Worm (Caenorhabditis elegans) whole organism, young adult: Measurements from ENCODE around the gene Y39A1C.1.

Experiments
- F39B2.1 ChIP-seq: fragments of 200-800 bp; sonication (Bioruptor generic); IDR thresholded peaks from 2 replicates; pipeline ENCODE4 v1.3.6; 2022; ENCODE audit warnings: missing genetic modification reagents, missing genetic modification characterization, missing compliant biosample characterization
- F49E8.2 ChIP-seq: sonication (generic microtip); optimal IDR thresholded peaks from 3 replicates; lab custom pipeline; 2017; ENCODE audit warnings: missing genetic modification characterization, mild to moderate bottlenecking, missing compliant biosample characterization, antibody characterized with exemption, moderate library complexity; ENCODE audit not compliant: insufficient read depth
- F52B5.7 ChIP-seq: sonication (generic microtip); optimal IDR thresholded peaks from 2 replicates; lab custom pipeline; 2016; ENCODE audit warnings: mild to moderate bottlenecking, missing genetic modification characterization, missing compliant biosample characterization
- Y67H2A.10 ChIP-seq: fragments of 200-800 bp; sonication (Bioruptor generic); conservative IDR thresholded peaks from 2 replicates; pipeline ENCODE4 v1.3.6; 2022; ENCODE audit warnings: missing genetic modification reagents, missing genetic modification characterization, missing compliant biosample characterization
- Y95B8A.8 ChIP-seq: fragments of 200-800 bp; sonication (Bioruptor generic); IDR thresholded peaks from 2 replicates; pipeline ENCODE4 v1.3.6; 2022; ENCODE audit warnings: missing genetic modification reagents, missing genetic modification characterization, missing compliant biosample characterization
- dox-1 ChIP-seq: fragments of 200-800 bp; sonication (Bioruptor generic); IDR thresholded peaks from 2 replicates; pipeline ENCODE4 v1.3.6; 2022; ENCODE audit warnings: missing genetic modification reagents, missing genetic modification characterization, missing compliant biosample characterization
- dpl-1 ChIP-seq: fragments of 150-350 bp; optimal IDR thresholded peaks from 2 replicates; lab custom pipeline; 2014; ENCODE audit warnings: missing biosample characterization, missing genetic modification reagents, missing genetic modification characterization
- ets-4 ChIP-seq: fragments of 200-800 bp; sonication (Bioruptor generic); optimal IDR thresholded peaks from 2 replicates; lab custom pipeline; 2018; ENCODE audit warnings: mild to moderate bottlenecking, missing genetic modification characterization, missing compliant biosample characterization
- unc-62 ChIP-seq: fragments of 150-350 bp; optimal IDR thresholded peaks from 2 replicates; lab custom pipeline; 2014; ENCODE audit warnings: missing biosample characterization, missing genetic modification reagents, missing genetic modification characterization

DNA sequence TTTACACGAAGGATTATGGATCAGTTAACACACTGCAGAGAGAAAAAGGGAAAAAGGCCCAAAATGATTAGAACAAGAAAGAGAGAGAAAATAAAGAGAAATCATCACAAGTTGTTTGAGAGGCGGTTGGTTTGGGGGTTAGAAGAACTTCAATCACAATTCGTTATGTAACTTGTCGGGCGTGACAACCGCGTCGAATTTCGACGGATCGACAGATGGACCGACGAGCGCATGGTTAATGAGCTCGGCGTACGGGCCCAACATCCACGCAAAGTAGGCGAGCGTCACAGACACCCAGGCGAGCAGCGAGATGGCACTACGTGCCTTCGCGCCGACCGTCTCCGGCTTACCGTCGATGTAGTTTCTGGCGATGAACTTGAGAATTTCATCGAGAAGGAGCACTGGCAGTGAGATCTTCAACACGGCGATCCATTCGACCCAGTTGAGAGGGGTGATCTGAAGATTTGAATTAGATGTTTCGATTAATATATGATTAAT lies 42.4 kb upstream of the Y39A1C.1 start:
- TF ChIP-seq Y95B8A.8 (GFP tag; lab: Robert Waterston, UW) (no peak), F52B5.7 (no peak), unc-62 (GFP tag; lab: Kevin White, UChicago) (no peak), F39B2.1 (GFP tag; lab: Robert Waterston, UW) (no peak), Y67H2A.10 (no peak), F49E8.2 (tag; lab: Kevin White, UChicago) (no peak), dox-1 (GFP tag; lab: Robert Waterston, UW) (peak; percentile 9; the same call in 1 of the 2 replicates), ets-4 (GFP tag; lab: Kevin White, UChicago) (no peak), dpl-1 (no peak)
